Fruit fly (Drosophila melanogaster) whole organism, embryonic: ENCODE data around the gene RpS17.
A peak's percentile ranks its signal among the peaks of the same experiment; 100 is the strongest.

Experiments
- Atf6 ChIP-seq: fragments of 200-800 bp; sonication (Bioruptor generic); IDR thresholded peaks from 2 replicates; pipeline ENCODE4 v1.3.6; 2022; ENCODE audit warnings: missing biosample characterization, missing genetic modification characterization
- CG11504 ChIP-seq: fragments of 200-800 bp; sonication (Bioruptor generic); optimal IDR thresholded peaks from 3 replicates; lab custom pipeline; 2019; ENCODE audit warnings: missing biosample characterization, mild to moderate bottlenecking, missing genetic modification characterization, moderate library complexity
- CG14667 ChIP-seq: fragments of 200-800 bp; sonication (Bioruptor generic); IDR thresholded peaks from 2 replicates; pipeline ENCODE4 v1.3.6; 2022; ENCODE audit warnings: missing biosample characterization, missing genetic modification characterization
- CG14860 ChIP-seq: fragments of 200-800 bp; sonication (Bioruptor generic); IDR thresholded peaks from 3 replicates; pipeline ENCODE4 v1.3.6; 2022; ENCODE audit warnings: missing biosample characterization, missing genetic modification characterization; ENCODE audit not compliant: partially characterized antibody
- CG15696 ChIP-seq: fragments of 200-800 bp; sonication (Bioruptor generic); optimal IDR thresholded peaks from 2 replicates; lab custom pipeline; 2019; ENCODE audit warnings: missing biosample characterization, mild to moderate bottlenecking, missing genetic modification characterization, moderate library complexity
- CG17912 ChIP-seq: fragments of 200-800 bp; sonication (Bioruptor generic); optimal IDR thresholded peaks from 2 replicates; lab custom pipeline; 2018; ENCODE audit warnings: missing biosample characterization, mild to moderate bottlenecking, missing genetic modification characterization
- CG18619 ChIP-seq: fragments of 200-800 bp; sonication (Bioruptor generic); optimal IDR thresholded peaks from 3 replicates; lab custom pipeline; 2017; ENCODE audit warnings: missing biosample characterization, mild to moderate bottlenecking, missing genetic modification characterization
- CG18764 ChIP-seq: fragments of 200-800 bp; sonication (Bioruptor generic); optimal IDR thresholded peaks from 3 replicates; lab custom pipeline; 2016; ENCODE audit warnings: missing biosample characterization, missing genetic modification characterization
- CG2120 ChIP-seq: fragments of 200-800 bp; sonication (Bioruptor generic); optimal IDR thresholded peaks from 3 replicates; lab custom pipeline; 2016; ENCODE audit warnings: missing biosample characterization, missing genetic modification characterization
- CG2678 ChIP-seq: fragments of 200-800 bp; sonication (Bioruptor generic); optimal IDR thresholded peaks from 3 replicates; lab custom pipeline; 2019; ENCODE audit warnings: missing biosample characterization, mild to moderate bottlenecking, missing genetic modification characterization, moderate library complexity
- CG31441 ChIP-seq: fragments of 200-800 bp; sonication (Bioruptor generic); IDR thresholded peaks from 2 replicates; pipeline ENCODE4 v1.3.6; 2022; ENCODE audit warnings: missing biosample characterization, missing genetic modification characterization
- CG32772 ChIP-seq: fragments of 200-800 bp; sonication (Bioruptor generic); IDR thresholded peaks from 2 replicates; pipeline ENCODE4 v1.3.6; 2022; ENCODE audit warnings: missing biosample characterization, missing genetic modification characterization
- CG33213 ChIP-seq: fragments of 200-800 bp; sonication (Bioruptor generic); optimal IDR thresholded peaks from 3 replicates; lab custom pipeline; 2016; ENCODE audit warnings: missing biosample characterization, missing genetic modification characterization
- CG34224 ChIP-seq: fragments of 200-800 bp; sonication (Bioruptor generic); IDR thresholded peaks from 3 replicates; pipeline ENCODE4 v1.3.6; 2022; ENCODE audit warnings: missing biosample characterization, missing genetic modification characterization; ENCODE audit not compliant: partially characterized antibody
- CG6175 ChIP-seq: fragments of 200-800 bp; sonication (Bioruptor generic); IDR thresholded peaks from 3 replicates; pipeline ENCODE4 v1.3.6; 2022; ENCODE audit warnings: missing biosample characterization, missing genetic modification characterization
- CG6254 ChIP-seq: fragments of 200-800 bp; sonication (Bioruptor generic); optimal IDR thresholded peaks from 3 replicates; lab custom pipeline; 2017; ENCODE audit warnings: mild to moderate bottlenecking, missing biosample characterization, missing genetic modification reagents, missing genetic modification characterization
- CG6765 ChIP-seq: fragments of 200-800 bp; sonication (Bioruptor generic); optimal IDR thresholded peaks from 3 replicates; lab custom pipeline; 2017; ENCODE audit warnings: missing biosample characterization, mild to moderate bottlenecking, missing genetic modification characterization
- CG6813 ChIP-seq: fragments of 200-800 bp; sonication (Bioruptor generic); optimal IDR thresholded peaks from 2 replicates; lab custom pipeline; 2017; ENCODE audit warnings: missing biosample characterization, missing genetic modification characterization, mild to moderate bottlenecking, moderate library complexity, missing genetic modification reagents
- CG6854 ChIP-seq: fragments of 200-800 bp; sonication (Bioruptor generic); optimal IDR thresholded peaks from 3 replicates; lab custom pipeline; 2017; ENCODE audit warnings: missing biosample characterization, mild to moderate bottlenecking, missing genetic modification characterization
- CG7372 ChIP-seq: fragments of 200-800 bp; sonication (Bioruptor generic); IDR thresholded peaks from 2 replicates; pipeline ENCODE4 v1.3.6; 2022; ENCODE audit warnings: missing biosample characterization, missing genetic modification characterization
- CG8290 ChIP-seq, 3 experiments: fragments of 200-800 bp; sonication (Bioruptor generic); optimal IDR thresholded peaks; 2 replicates each; lab custom pipeline; 2016 to 2019; ENCODE audit warnings: missing biosample characterization in 3 of 3, missing genetic modification characterization in 3 of 3, mild to moderate bottlenecking in 2 of 3, moderate library complexity in 1 of 3
- CG9609 ChIP-seq: fragments of 200-800 bp; sonication (Bioruptor generic); optimal IDR thresholded peaks from 3 replicates; lab custom pipeline; 2016; ENCODE audit warnings: missing biosample characterization, missing genetic modification characterization
- CTCF ChIP-seq: fragments of 200-800 bp; sonication (Bioruptor generic); optimal IDR thresholded peaks from 2 replicates; lab custom pipeline; 2017; ENCODE audit warnings: missing biosample characterization, mild to moderate bottlenecking, missing genetic modification characterization, moderate library complexity
- Chrac-16 ChIP-seq: fragments of 200-800 bp; sonication (Bioruptor generic); optimal IDR thresholded peaks from 3 replicates; lab custom pipeline; 2016; ENCODE audit warnings: missing biosample characterization, missing genetic modification characterization
- E2f2 ChIP-seq: fragments of 200-800 bp; sonication (Bioruptor generic); IDR thresholded peaks from 2 replicates; pipeline ENCODE4 v1.3.6; 2022; ENCODE audit warnings: missing biosample characterization, missing genetic modification characterization
- Elba2 ChIP-seq: fragments of 200-800 bp; sonication (Bioruptor generic); optimal IDR thresholded peaks from 3 replicates; lab custom pipeline; 2016; ENCODE audit warnings: missing biosample characterization, missing genetic modification characterization
- Hand ChIP-seq: fragments of 200-800 bp; sonication (Bioruptor generic); optimal IDR thresholded peaks from 2 replicates; lab custom pipeline; 2017; ENCODE audit warnings: mild to moderate bottlenecking, missing biosample characterization, missing genetic modification reagents, missing genetic modification characterization
- Med ChIP-seq: fragments of 200-800 bp; sonication (Bioruptor generic); peaks from one replicate; lab custom pipeline; 2016; ENCODE audit warnings: missing biosample characterization, missing genetic modification characterization, mild to moderate bottlenecking, inconsistent platforms, moderate library complexity
- NC2β ChIP-seq: fragments of 200-800 bp; sonication (Bioruptor generic); optimal IDR thresholded peaks from 2 replicates; lab custom pipeline; 2016; ENCODE audit warnings: missing biosample characterization, missing genetic modification characterization
- NfI ChIP-seq: fragments of 200-800 bp; sonication (Bioruptor generic); optimal IDR thresholded peaks from 3 replicates; lab custom pipeline; 2018; ENCODE audit warnings: missing biosample characterization, mild to moderate bottlenecking, missing genetic modification characterization, moderate library complexity
- Oaz ChIP-seq: fragments of 200-800 bp; sonication (Bioruptor generic); IDR thresholded peaks from 2 replicates; pipeline ENCODE4 v1.3.6; 2022; ENCODE audit warnings: missing biosample characterization, missing genetic modification characterization
- Pdp1 ChIP-seq, 2 experiments: fragments of 200-800 bp; sonication (Bioruptor generic); optimal IDR thresholded peaks; 3 replicates each; lab custom pipeline; 2016; ENCODE audit warnings: missing biosample characterization in 2 of 2, missing genetic modification characterization in 2 of 2, mild to moderate bottlenecking in 1 of 2, moderate library complexity in 1 of 2
- Vsx1 ChIP-seq: fragments of 200-800 bp; sonication (Bioruptor generic); optimal IDR thresholded peaks from 2 replicates; lab custom pipeline; 2017; ENCODE audit warnings: missing biosample characterization, mild to moderate bottlenecking, missing genetic modification characterization, missing genetic modification reagents
- Xbp1 ChIP-seq: fragments of 200-800 bp; sonication (Bioruptor generic); optimal IDR thresholded peaks from 3 replicates; lab custom pipeline; 2016; ENCODE audit warnings: missing biosample characterization, mild to moderate bottlenecking, missing genetic modification characterization
- ap ChIP-seq: fragments of 200-800 bp; sonication (Bioruptor generic); IDR thresholded peaks from 2 replicates; pipeline ENCODE4 v1.3.6; 2022; ENCODE audit warnings: missing biosample characterization, missing genetic modification characterization
- caup ChIP-seq: fragments of 200-800 bp; sonication (Bioruptor generic); optimal IDR thresholded peaks from 3 replicates; lab custom pipeline; 2017; ENCODE audit warnings: missing biosample characterization, mild to moderate bottlenecking, missing genetic modification characterization, moderate library complexity; ENCODE audit not compliant: severe bottlenecking
- chif ChIP-seq, 2 experiments: fragments of 200-800 bp; sonication (Bioruptor generic); optimal IDR thresholded peaks; 3 replicates each; lab custom pipeline; 2016; ENCODE audit warnings: missing biosample characterization in 2 of 2, missing genetic modification characterization in 2 of 2
- dpn ChIP-seq, 2 experiments: fragments of 200-800 bp; sonication (Bioruptor generic); optimal IDR thresholded peaks; 3 replicates each; lab custom pipeline; 2016; ENCODE audit warnings: missing biosample characterization in 2 of 2, missing genetic modification characterization in 2 of 2
- en ChIP-seq: fragments of 200-800 bp; sonication (Bioruptor generic); optimal IDR thresholded peaks from 2 replicates; lab custom pipeline; 2016; ENCODE audit warnings: missing biosample characterization, missing genetic modification characterization
- esg ChIP-seq: fragments of 200-800 bp; sonication (Bioruptor generic); conservative IDR thresholded peaks from 2 replicates; pipeline ENCODE4 v1.3.6; 2022; ENCODE audit warnings: missing biosample characterization, missing genetic modification characterization
- eve ChIP-seq, 2 experiments: fragments of >200 bp; optimal IDR thresholded peaks; 2 replicates each; lab custom pipeline; 2017; ENCODE audit warnings: missing biosample characterization in 2 of 2, missing genetic modification characterization in 2 of 2
- ewg ChIP-seq: fragments of 200-800 bp; sonication (Bioruptor generic); optimal IDR thresholded peaks from 3 replicates; lab custom pipeline; 2017; ENCODE audit warnings: mild to moderate bottlenecking, missing biosample characterization, missing genetic modification reagents, missing genetic modification characterization
- eyg ChIP-seq: fragments of 200-800 bp; sonication (Bioruptor generic); optimal IDR thresholded peaks from 3 replicates; lab custom pipeline; 2016; ENCODE audit warnings: missing biosample characterization, missing genetic modification characterization
- gem ChIP-seq: fragments of 200-800 bp; sonication (Bioruptor generic); optimal IDR thresholded peaks from 2 replicates; lab custom pipeline; 2019; ENCODE audit warnings: missing biosample characterization, mild to moderate bottlenecking, missing genetic modification characterization, moderate library complexity
- ham ChIP-seq: fragments of 200-800 bp; sonication (Bioruptor generic); IDR thresholded peaks from 2 replicates; pipeline ENCODE4 v1.3.6; 2022; ENCODE audit warnings: missing biosample characterization, missing genetic modification characterization
- phol ChIP-seq: fragments of 200-800 bp; sonication (Bioruptor generic); optimal IDR thresholded peaks from 3 replicates; lab custom pipeline; 2018; ENCODE audit warnings: missing biosample characterization, mild to moderate bottlenecking, missing genetic modification characterization, moderate library complexity
- scrt ChIP-seq: fragments of 200-800 bp; sonication (Bioruptor generic); optimal IDR thresholded peaks from 2 replicates; lab custom pipeline; 2018; ENCODE audit warnings: missing biosample characterization, mild to moderate bottlenecking, missing genetic modification characterization, moderate library complexity
- yki ChIP-seq: fragments of >200 bp; optimal IDR thresholded peaks from 3 replicates; lab custom pipeline; 2018
- zen2 ChIP-seq: fragments of 200-800 bp; sonication (Bioruptor generic); IDR thresholded peaks from 3 replicates; pipeline ENCODE4 v1.3.6; 2022; ENCODE audit warnings: missing biosample characterization, missing genetic modification characterization; ENCODE audit not compliant: partially characterized antibody

Gene RpS17

DNA sequence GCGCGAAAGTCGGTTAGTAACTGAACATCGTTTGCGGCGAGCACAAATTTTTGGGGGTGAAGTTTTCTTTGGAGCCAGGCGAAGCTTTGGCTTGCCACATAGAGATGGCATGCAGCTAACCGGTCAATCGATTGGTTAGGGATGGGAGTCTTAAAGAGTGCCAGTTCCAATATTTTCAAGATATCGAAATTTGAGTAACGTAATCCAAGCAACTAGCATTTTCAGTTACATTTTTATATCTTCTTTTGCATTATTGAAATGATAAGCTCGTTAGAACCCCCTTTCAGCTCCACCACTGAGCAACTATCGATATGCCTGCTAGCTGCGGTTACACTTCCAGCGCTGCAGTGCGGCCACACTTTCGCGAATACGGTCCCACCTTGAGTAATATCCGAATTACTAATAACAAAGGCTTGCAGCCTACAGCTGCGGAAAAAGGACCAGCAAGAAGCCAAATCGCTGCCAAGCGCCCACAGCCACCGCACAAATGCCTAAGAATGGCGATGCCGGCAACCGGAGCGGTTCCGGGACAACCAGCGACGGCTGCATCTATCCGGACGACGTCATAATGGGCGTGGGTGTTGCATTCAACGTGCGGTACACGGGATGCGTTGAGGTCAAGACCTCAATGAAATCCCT lies 2.8 kb downstream of the RpS17 start, which contains the start of the genes Atat and Shc (continued):
- TF ChIP-seq Hand (GFP tag; lab: Kevin White, UChicago) (peak; percentile 93), Pdp1 (GFP tag; optimal IDR thresholded peaks at IDR 0.05; lab: Kevin White, UChicago) (peak; percentile 99 to 100), zen2 (GFP tag; lab: Robert Waterston, UW) (peak; percentile 77; the same call in 2 of the 3 replicates), eve (GFP tag; optimal IDR thresholded peaks at IDR 0.05; lab: Kevin White, UChicago) (peak in 1 of 2 experiments; percentile 96), CG31441 (peak; percentile 97), CG7372 (GFP tag; lab: Robert Waterston, UW) (peak; percentile 100), Chrac-16 (peak; percentile 100), CG8290 (GFP tag; optimal IDR thresholded peaks at IDR 0.05; lab: Kevin White, UChicago) (peak; percentile 99), CG8290 (tag; optimal IDR thresholded peaks at IDR 0.05; lab: Kevin White, UChicago) (peak; percentile 98 to 100), CG2120 (GFP tag; lab: Kevin White, UChicago) (peak; percentile 100), gem (tag; lab: Kevin White, UChicago) (peak; percentile 99), Med (GFP tag; lab: Kevin White, UChicago) (peak; percentile 100), CG32772 (GFP tag; lab: Robert Waterston, UW) (peak; percentile 100), E2f2 (GFP tag; lab: Robert Waterston, UW) (peak; percentile 86), phol (tag; lab: Kevin White, UChicago) (peak; percentile 99), NfI (GFP tag; lab: Kevin White, UChicago) (peak; percentile 99), chif (GFP tag; optimal IDR thresholded peaks at IDR 0.05; lab: Kevin White, UChicago) (peak; percentile 99 to 100), CG14667 (GFP tag; lab: Robert Waterston, UW) (peak; percentile 100), CG18764 (GFP tag; lab: Kevin White, UChicago) (peak; percentile 99), CG6175 (peak; percentile 99), scrt (GFP tag; lab: Kevin White, UChicago) (peak; percentile 94), CG6765 (GFP tag; lab: Kevin White, UChicago) (peak; percentile 93), CG6813 (peak; percentile 96), CG15696 (tag; lab: Kevin White, UChicago) (peak; percentile 99), ap (peak; percentile 99), CG2678 (tag; lab: Kevin White, UChicago) (peak; percentile 98), caup (peak; percentile 99), esg (peak; percentile 100), dpn (GFP tag; optimal IDR thresholded peaks at IDR 0.05; lab: Kevin White, UChicago) (peak; percentile 100), CG34224 (peak; percentile 86), Atf6 (GFP tag; lab: Robert Waterston, UW) (peak; percentile 99), CG14860 (GFP tag; lab: Robert Waterston, UW) (peak; percentile 91), CTCF (GFP tag; lab: Kevin White, UChicago) (peak; percentile 62), CG17912 (GFP tag; lab: Kevin White, UChicago) (peak; percentile 93), Elba2 (GFP tag; lab: Kevin White, UChicago) (peak; percentile 96), ham (peak; percentile 98), eyg (GFP tag; lab: Kevin White, UChicago) (peak; percentile 99), Oaz (GFP tag; lab: Robert Waterston, UW) (peak; percentile 99), CG11504 (peak; percentile 97), CG6254 (peak; percentile 90), CG18619 (GFP tag; lab: Kevin White, UChicago) (peak; percentile 99), yki (lab: Kevin White, UChicago) (no peak), CG6854 (GFP tag; lab: Kevin White, UChicago) (peak; percentile 93), Xbp1 (GFP tag; lab: Kevin White, UChicago) (peak; percentile 100), CG33213 (GFP tag; lab: Kevin White, UChicago) (peak; percentile 99), en (GFP tag; lab: Kevin White, UChicago) (peak; percentile 98), NC2β (GFP tag; lab: Kevin White, UChicago) (peak; percentile 99), ewg (peak; percentile 98), CG9609 (peak; percentile 100), Vsx1 (GFP tag; lab: Kevin White, UChicago) (peak; percentile 92)
